Worm (Caenorhabditis elegans): Measurements from ENCODE around the gene K01C8.2.

The K01C8.2 gene

DNA sequence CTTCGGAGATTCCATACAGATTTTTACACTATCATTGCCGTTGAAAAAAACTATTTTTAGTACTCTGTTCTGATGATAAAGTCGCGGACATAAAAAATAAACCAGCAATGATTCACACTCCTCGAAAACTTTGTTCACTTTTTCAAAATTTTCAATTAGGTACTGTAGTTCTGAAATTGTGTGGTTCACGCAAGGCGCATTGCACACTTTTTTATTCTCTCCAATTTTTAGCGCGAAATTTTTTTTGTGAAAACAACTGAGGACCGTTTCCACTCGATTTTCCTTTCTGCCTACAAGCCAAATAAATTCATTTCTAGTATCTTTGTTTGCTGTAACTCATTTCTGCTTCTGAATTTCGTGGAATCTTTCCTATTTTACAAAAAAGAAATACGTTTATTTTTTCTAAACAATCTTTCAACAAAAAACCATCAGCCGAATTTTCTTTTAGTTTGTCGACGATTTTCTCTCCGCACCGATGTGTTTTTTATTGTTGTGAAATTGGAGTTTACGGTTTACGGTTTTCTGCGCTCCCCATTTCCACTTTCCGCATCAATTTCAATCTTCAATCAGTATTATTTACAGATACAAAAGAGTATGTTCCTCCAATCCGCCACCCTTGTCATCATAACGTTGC, 16.0 kb downstream of the K01C8.2 start, which contains the start of gene F35C11.5:
F35C11.5 (plus strand) TSS at position 584 of the 634 bp plus-strand sequence.
- TF ChIP-seq alr-1 (tag; optimal IDR thresholded peaks at IDR 0.05): no peak
- TF ChIP-seq mbf-1 (tag; optimal IDR thresholded peaks at IDR 0.05): no peak
- no peak for TF ChIP-seq elt-3 (tag; optimal IDR thresholded peaks at IDR 0.05)
- TF ChIP-seq lsy-2 (tag; optimal IDR thresholded peaks at IDR 0.05): no peak
- no peak for TF ChIP-seq lin-11 (tag; optimal IDR thresholded peaks at IDR 0.05)
- no peak for TF ChIP-seq nhr-21 (tag; optimal IDR thresholded peaks at IDR 0.05)
- no peak for TF ChIP-seq ztf-11 (tag; optimal IDR thresholded peaks at IDR 0.05)

DNA sequence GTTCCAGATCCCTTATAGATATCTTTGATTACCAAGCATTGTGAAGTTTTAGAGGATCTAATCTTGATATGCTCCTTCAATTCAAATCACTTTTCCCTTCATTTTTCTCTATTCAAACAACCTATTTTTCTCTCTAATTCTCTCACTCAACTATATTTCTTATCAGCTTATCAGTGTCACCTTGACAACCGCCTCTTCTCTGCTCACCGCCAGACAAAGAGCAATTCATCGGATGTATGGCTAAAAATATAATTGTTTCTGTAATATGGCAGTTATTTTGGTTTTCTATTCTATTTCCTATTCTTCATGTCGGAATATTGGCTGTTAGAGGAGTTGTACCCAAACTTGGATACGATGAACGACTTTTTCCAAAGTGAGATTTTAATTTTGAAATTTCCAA, 19.5 kb downstream of the K01C8.2 start:
- TF ChIP-seq blmp-1 (tag; optimal IDR thresholded peaks at IDR 0.05; ENCODE audit: insufficient read depth): no peak
- TF ChIP-seq nhr-129 (tag; optimal IDR thresholded peaks at IDR 0.05): no peak
- no peak for TF ChIP-seq egl-27 (tag; optimal IDR thresholded peaks at IDR 0.05)
- peak; percentile 20 for TF ChIP-seq fos-1 (tag; optimal IDR thresholded peaks at IDR 0.05)

DNA sequence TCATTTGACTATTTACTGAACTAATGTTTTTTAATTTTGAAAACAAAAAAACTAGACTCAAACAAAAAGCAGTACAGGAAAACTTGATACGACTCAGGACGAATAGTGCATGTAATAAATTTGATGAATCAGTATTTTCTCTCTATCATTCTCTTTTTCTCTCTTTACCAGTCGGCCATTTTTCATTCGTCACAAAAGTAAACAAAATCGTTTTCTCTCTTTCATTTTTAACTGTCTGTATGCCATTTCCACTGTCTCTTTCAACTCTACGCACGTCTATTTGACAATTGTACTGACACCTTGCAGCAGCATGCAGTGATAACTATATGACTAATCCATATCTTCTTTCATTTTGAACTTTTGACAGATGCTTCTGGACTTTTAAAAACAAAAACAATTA, 20.5 kb downstream of the K01C8.2 start, which contains the start of the genes F35C11.2 and F35C11.4:
F35C11.2 (minus strand) TSS at position 90 of the 400 bp plus-strand sequence.
F35C11.4 (plus strand) TSS at position 260 of the 400 bp plus-strand sequence.
- TF ChIP-seq ZK546.5 (tag; optimal IDR thresholded peaks at IDR 0.05) (no peak), lsy-2 (tag; optimal IDR thresholded peaks at IDR 0.05) (no peak), ceh-82 (tag; optimal IDR thresholded peaks at IDR 0.05) (no peak), nhr-77 (tag; optimal IDR thresholded peaks at IDR 0.05) (no peak), fos-1 (tag; optimal IDR thresholded peaks at IDR 0.05) (peak; percentile 98), ztf-11 (tag; optimal IDR thresholded peaks at IDR 0.05) (no peak), unc-55 (GFP tag; optimal IDR thresholded peaks at IDR 0.05) (no peak), nhr-237 (tag; optimal IDR thresholded peaks at IDR 0.05) (no peak), nhr-25 (tag; optimal IDR thresholded peaks at IDR 0.05) (no peak), unc-62 (GFP tag; optimal IDR thresholded peaks at IDR 0.05) (no peak), sma-3 (GFP tag; optimal IDR thresholded peaks at IDR 0.05) (peak; percentile 31), nhr-129 (tag; optimal IDR thresholded peaks at IDR 0.05) (peak; percentile 2), elt-1 (tag; optimal IDR thresholded peaks at IDR 0.05) (no peak), aly-2 (tag; optimal IDR thresholded peaks at IDR 0.05) (no peak), gmeb-1 (tag; optimal IDR thresholded peaks at IDR 0.05) (peak; percentile 37), ama-1 (optimal IDR thresholded peaks at IDR 0.05) (no peak), mab-5 (tag; optimal IDR thresholded peaks at IDR 0.05) (no peak), dmd-4 (tag; optimal IDR thresholded peaks at IDR 0.05) (no peak), ztf-1 (GFP tag; conservative IDR thresholded peaks at IDR 0.05) (no peak)

DNA sequence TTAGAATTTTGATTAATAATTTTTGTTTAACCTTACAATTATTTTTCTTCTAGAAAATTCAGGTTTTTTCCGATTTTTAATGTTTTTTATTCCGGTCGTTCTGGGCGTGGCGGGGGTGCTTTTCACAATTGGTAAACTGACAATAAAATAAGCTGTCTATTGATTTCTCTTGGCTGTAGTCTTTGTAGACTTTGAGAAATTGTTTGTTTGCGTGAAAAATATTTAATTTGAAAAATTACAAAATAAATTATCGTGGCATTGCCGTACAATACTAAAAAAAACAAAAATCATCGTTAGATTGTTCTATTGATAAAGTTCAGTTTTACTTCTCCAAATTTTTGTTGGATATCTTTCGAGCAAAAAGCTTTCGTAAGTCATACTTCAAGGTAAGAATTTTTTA, 22.8 kb downstream of the K01C8.2 start, which contains the start of gene F35C11.3:
F35C11.3 (plus strand) TSS at position 301 of the 400 bp plus-strand sequence.
- no peak for TF ChIP-seq dmd-4 (tag; optimal IDR thresholded peaks at IDR 0.05)
- no peak for TF ChIP-seq C34F6.9 (tag; optimal IDR thresholded peaks at IDR 0.05)
- no peak for TF ChIP-seq elt-1 (tag; optimal IDR thresholded peaks at IDR 0.05)
- no peak for TF ChIP-seq lin-39 (tag; optimal IDR thresholded peaks at IDR 0.05)
- no peak for TF ChIP-seq ztf-11 (tag; optimal IDR thresholded peaks at IDR 0.05)
- no peak for TF ChIP-seq sma-3 (GFP tag; optimal IDR thresholded peaks at IDR 0.05)
- no peak for TF ChIP-seq crh-2 (tag; optimal IDR thresholded peaks at IDR 0.05)
- TF ChIP-seq nhr-77 (tag; optimal IDR thresholded peaks at IDR 0.05): no peak
- TF ChIP-seq ztf-1 (GFP tag; conservative IDR thresholded peaks at IDR 0.05): no peak
- TF ChIP-seq egl-27 (tag; optimal IDR thresholded peaks at IDR 0.05): no peak
- no peak for TF ChIP-seq ztf-4 (tag; optimal IDR thresholded peaks at IDR 0.05)
- TF ChIP-seq nhr-25 (tag; optimal IDR thresholded peaks at IDR 0.05): no peak
- no peak for TF ChIP-seq nhr-21 (tag; optimal IDR thresholded peaks at IDR 0.05)
- TF ChIP-seq blmp-1 (tag; optimal IDR thresholded peaks at IDR 0.05; ENCODE audit: insufficient read depth): no peak
- TF ChIP-seq unc-62 (GFP tag; optimal IDR thresholded peaks at IDR 0.05): no peak
- TF ChIP-seq F13H6.1 (tag; optimal IDR thresholded peaks at IDR 0.05): no peak
- TF ChIP-seq unc-55 (GFP tag; optimal IDR thresholded peaks at IDR 0.05): no peak
- TF ChIP-seq nhr-6 (tag; optimal IDR thresholded peaks at IDR 0.05): no peak
- no peak for TF ChIP-seq nhr-10 (tag; optimal IDR thresholded peaks at IDR 0.05)

ce11 chrII:8238155-8238554, 31.1 kb downstream of the K01C8.2 start, which contains the start of gene nlp-5:
nlp-5 (plus strand) TSS chrII:8238455.
- TF ChIP-seq lsy-2 (tag; optimal IDR thresholded peaks at IDR 0.05) (no peak), lin-13 (GFP tag; optimal IDR thresholded peaks at IDR 0.05) (no peak), nhr-12 (tag; optimal IDR thresholded peaks at IDR 0.05) (no peak), blmp-1 (tag; optimal IDR thresholded peaks at IDR 0.05; ENCODE audit: insufficient read depth) (no peak), nhr-11 (tag; optimal IDR thresholded peaks at IDR 0.05) (no peak), ztf-4 (tag; optimal IDR thresholded peaks at IDR 0.05) (no peak), nhr-6 (tag; optimal IDR thresholded peaks at IDR 0.05) (no peak), mbf-1 (tag; optimal IDR thresholded peaks at IDR 0.05) (no peak), nhr-25 (tag; optimal IDR thresholded peaks at IDR 0.05) (no peak), lin-11 (tag; optimal IDR thresholded peaks at IDR 0.05) (no peak), unc-55 (GFP tag; optimal IDR thresholded peaks at IDR 0.05) (no peak), aly-2 (tag; optimal IDR thresholded peaks at IDR 0.05) (no peak), gmeb-1 (tag; optimal IDR thresholded peaks at IDR 0.05) (no peak), egl-27 (tag; optimal IDR thresholded peaks at IDR 0.05) (no peak), R02D3.7 (tag; optimal IDR thresholded peaks at IDR 0.05) (no peak)

Data from whole organism, L2 larva.